Worm (Caenorhabditis elegans): ENCODE measurements around the gene T04F8.7.
A peak's percentile ranks its signal among the peaks of the same experiment; 100 is the strongest.

The T04F8.7 gene

ce11 chrX:11727761-11728160 lies 47.0 kb upstream of the T04F8.7 start, which contains the start of the genes gst-42 and D1053.2:
Gene gst-42, minus strand, starts transcription at chrX:11727936.
Gene D1053.2, plus strand, starts transcription at chrX:11728151.
- TF ChIP-seq B0336.3 (GFP tag; IDR thresholded peaks at IDR 0.05): 0 out of 2 replicates have a peak, but pooled peaks have one; percentile 16
- peak; percentile 49 for TF ChIP-seq atf-7 (tag; optimal IDR thresholded peaks at IDR 0.05)
- TF ChIP-seq nhr-80 (tag; optimal IDR thresholded peaks at IDR 0.05): peak; percentile 92
- TF ChIP-seq rec-8 (tag; optimal IDR thresholded peaks at IDR 0.05): no peak
- TF ChIP-seq T07F8.4 (tag; optimal IDR thresholded peaks at IDR 0.05): no peak
- peak; percentile 23 for TF ChIP-seq lin-40 (tag; optimal IDR thresholded peaks at IDR 0.05)
- no peak for TF ChIP-seq cebp-1 (GFP tag; IDR thresholded peaks at IDR 0.05)
- peak; percentile 10 for TF ChIP-seq cebp-1 (tag; optimal IDR thresholded peaks at IDR 0.05)
- peak; percentile 77 for TF ChIP-seq pha-4 (tag; optimal IDR thresholded peaks at IDR 0.05)

ce11 chrX:11726450-11726849 lies 45.7 kb upstream of the T04F8.7 start:
- no peak for TF ChIP-seq Y53F4B.3 (GFP tag; IDR thresholded peaks at IDR 0.05)
- no peak for TF ChIP-seq unc-62 (GFP tag; optimal IDR thresholded peaks at IDR 0.05)
- no peak for TF ChIP-seq zfh-2 (GFP tag; conservative IDR thresholded peaks at IDR 0.05)
- TF ChIP-seq snpc-3.4 (tag; optimal IDR thresholded peaks at IDR 0.05): no peak
- TF ChIP-seq hmg-1.2 (GFP tag; IDR thresholded peaks at IDR 0.05): no peak
- no peak for TF ChIP-seq egl-44 (GFP tag; IDR thresholded peaks at IDR 0.05)
- no peak for TF ChIP-seq Y56A3A.18 (GFP tag; IDR thresholded peaks at IDR 0.05)

ce11 chrX:11725646-11726045 lies 44.9 kb upstream of the T04F8.7 start:
- TF ChIP-seq ztf-22 (GFP tag; optimal IDR thresholded peaks at IDR 0.05): no peak

- no peak for TF ChIP-seq hmg-20 (GFP tag; IDR thresholded peaks at IDR 0.05)
- TF ChIP-seq nhr-80 (tag; optimal IDR thresholded peaks at IDR 0.05): peak; percentile 81
These were observed 43.0 kb upstream of the T04F8.7 start, which contains the start of gene D1053.4 for ce11 chrX:11723781-11724201. Gene D1053.4, minus strand, starts transcription at chrX:11723800.

- TF ChIP-seq nhr-27 (tag; optimal IDR thresholded peaks at IDR 0.05) (no peak), nhr-80 (tag; optimal IDR thresholded peaks at IDR 0.05) (peak; percentile 5), madf-3 (GFP tag; IDR thresholded peaks at IDR 0.05) (no peak), sea-2 (GFP tag; IDR thresholded peaks at IDR 0.05) (no peak)
These were observed 39.3 kb upstream of the T04F8.7 start for ce11 chrX:11720058-11720457.

- no peak for TF ChIP-seq pbrm-1 (GFP tag; IDR thresholded peaks at IDR 0.05)
- TF ChIP-seq ceh-79 (tag; optimal IDR thresholded peaks at IDR 0.05): no peak
These were observed 38.0 kb upstream of the T04F8.7 start for ce11 chrX:11718751-11719150.

ce11 chrX:11716463-11716960 lies 35.7 kb upstream of the T04F8.7 start, which contains the start of gene C44C10.9:
Gene C44C10.9, minus strand, starts transcription at chrX:11716513.
- TF ChIP-seq Y56A3A.18 (GFP tag; IDR thresholded peaks at IDR 0.05): no peak
- TF ChIP-seq dpl-1 (GFP tag; optimal IDR thresholded peaks at IDR 0.05): no peak
- TF ChIP-seq Y67H2A.10 (GFP tag; conservative IDR thresholded peaks at IDR 0.05): no peak
- no peak for TF ChIP-seq snpc-1.3 (tag; optimal IDR thresholded peaks at IDR 0.05; ENCODE audit: insufficient read depth)
- no peak for TF ChIP-seq hlh-12 (tag; optimal IDR thresholded peaks at IDR 0.05)
- no peak for TF ChIP-seq rcor-1 (GFP tag; IDR thresholded peaks at IDR 0.05)
- TF ChIP-seq gei-17 (GFP tag; optimal IDR thresholded peaks at IDR 0.05): no peak
- TF ChIP-seq cebp-1 (GFP tag; IDR thresholded peaks at IDR 0.05): no peak
- no peak for TF ChIP-seq cebp-1 (tag; optimal IDR thresholded peaks at IDR 0.05)
- TF ChIP-seq F39B2.1 (GFP tag; IDR thresholded peaks at IDR 0.05): no peak
- TF ChIP-seq sdz-38 (tag; optimal IDR thresholded peaks at IDR 0.05): no peak
- TF ChIP-seq tlf-1 (GFP tag; optimal IDR thresholded peaks at IDR 0.05): no peak
- TF ChIP-seq Y53F4B.3 (GFP tag; IDR thresholded peaks at IDR 0.05): no peak
- TF ChIP-seq unc-130 (GFP tag; optimal IDR thresholded peaks at IDR 0.05): no peak
- no peak for TF ChIP-seq rec-8 (tag; optimal IDR thresholded peaks at IDR 0.05)
- no peak for TF ChIP-seq ztf-25 (GFP tag; IDR thresholded peaks at IDR 0.05)
- TF ChIP-seq F22D6.2 (tag; optimal IDR thresholded peaks at IDR 0.05): no peak
- TF ChIP-seq B0035.1 (tag; optimal IDR thresholded peaks at IDR 0.05): no peak

Measured in whole organism, young adult.